Worm (Caenorhabditis elegans) whole organism, mixed stage, embryonic: ENCODE data around the gene T22F3.11.

Experiments used
- M03D4.4 ChIP-seq: sonication (generic microtip); optimal IDR thresholded peaks from 2 replicates; lab custom pipeline; 2017; ENCODE audit warnings: mild to moderate bottlenecking, missing genetic modification characterization, missing compliant biosample characterization
- bed-3 ChIP-seq: fragments of 200-800 bp; sonication (Bioruptor generic); optimal IDR thresholded peaks from 3 replicates; lab custom pipeline; 2018; ENCODE audit warnings: mild to moderate bottlenecking, missing genetic modification characterization, moderate library complexity, missing compliant biosample characterization
- blmp-1 ChIP-seq: fragments of 150-350 bp; optimal IDR thresholded peaks from 2 replicates; lab custom pipeline; 2014; ENCODE audit warnings: missing biosample characterization, missing genetic modification characterization
- ceh-39 ChIP-seq: fragments of 150-350 bp; optimal IDR thresholded peaks from 2 replicates; lab custom pipeline; 2014; ENCODE audit warnings: missing biosample characterization, missing genetic modification characterization
- ceh-83 ChIP-seq: fragments of 200-800 bp; sonication (Bioruptor generic); optimal IDR thresholded peaks from 2 replicates; lab custom pipeline; 2018; ENCODE audit warnings: mild to moderate bottlenecking, missing genetic modification characterization, missing compliant biosample characterization
- ces-1 ChIP-seq: fragments of 150-350 bp; optimal IDR thresholded peaks from 2 replicates; lab custom pipeline; 2014; ENCODE audit warnings: missing biosample characterization, missing genetic modification reagents, missing genetic modification characterization
- cnd-1 ChIP-seq: fragments of 200-800 bp; sonication (Bioruptor generic); optimal IDR thresholded peaks from 2 replicates; lab custom pipeline; 2018; ENCODE audit warnings: mild to moderate bottlenecking, missing genetic modification characterization, missing compliant biosample characterization
- drap-1 ChIP-seq: fragments of 200-800 bp; sonication (Bioruptor generic); optimal IDR thresholded peaks from 3 replicates; lab custom pipeline; 2018; ENCODE audit warnings: mild to moderate bottlenecking, missing genetic modification characterization, missing compliant biosample characterization
- elt-1 ChIP-seq: sonication (generic microtip); optimal IDR thresholded peaks from 2 replicates; lab custom pipeline; 2017; ENCODE audit warnings: missing genetic modification characterization, mild to moderate bottlenecking, missing compliant biosample characterization, antibody characterized with exemption, moderate library complexity, borderline replicate concordance; ENCODE audit not compliant: insufficient read depth
- elt-3 ChIP-seq: fragments of 150-350 bp; optimal IDR thresholded peaks from 2 replicates; lab custom pipeline; 2014; ENCODE audit warnings: missing biosample characterization, missing genetic modification characterization
- flh-1 ChIP-seq: fragments of 200-800 bp; sonication (Bioruptor generic); optimal IDR thresholded peaks from 2 replicates; lab custom pipeline; 2018; ENCODE audit warnings: mild to moderate bottlenecking, missing genetic modification characterization, moderate library complexity, missing compliant biosample characterization
- ham-2 ChIP-seq: fragments of 200-800 bp; sonication (Bioruptor generic); optimal IDR thresholded peaks from 2 replicates; lab custom pipeline; 2018; ENCODE audit warnings: mild to moderate bottlenecking, missing genetic modification characterization, missing compliant biosample characterization
- hlh-1 ChIP-seq: fragments of 150-350 bp; optimal IDR thresholded peaks from 2 replicates; lab custom pipeline; 2014; ENCODE audit warnings: missing biosample characterization, missing genetic modification reagents, missing genetic modification characterization
- lin-13 ChIP-seq: fragments of 150-350 bp; optimal IDR thresholded peaks from 2 replicates; lab custom pipeline; 2014; ENCODE audit warnings: missing biosample characterization, missing genetic modification characterization
- lin-32 ChIP-seq: fragments of 200-800 bp; sonication (Bioruptor generic); optimal IDR thresholded peaks from 2 replicates; lab custom pipeline; 2018; ENCODE audit warnings: mild to moderate bottlenecking, missing genetic modification characterization, missing compliant biosample characterization
- lsy-2 ChIP-seq: fragments of 150-350 bp; optimal IDR thresholded peaks from 2 replicates; lab custom pipeline; 2014; ENCODE audit warnings: missing biosample characterization, missing genetic modification characterization
- mab-5 ChIP-seq: fragments of 150-350 bp; optimal IDR thresholded peaks from 2 replicates; lab custom pipeline; 2014; ENCODE audit warnings: missing biosample characterization, missing genetic modification characterization
- mep-1 ChIP-seq: fragments of 150-350 bp; optimal IDR thresholded peaks from 2 replicates; lab custom pipeline; 2017; ENCODE audit warnings: missing biosample characterization, missing genetic modification reagents, missing genetic modification characterization, inconsistent platforms
- mls-2 ChIP-seq: sonication (generic microtip); optimal IDR thresholded peaks from 2 replicates; lab custom pipeline; 2016; ENCODE audit warnings: mild to moderate bottlenecking, missing genetic modification characterization, moderate library complexity, missing compliant biosample characterization
- nhr-12 ChIP-seq: fragments of 150-350 bp; optimal IDR thresholded peaks from 2 replicates; lab custom pipeline; 2014; ENCODE audit warnings: missing biosample characterization, missing genetic modification characterization
- nhr-2 ChIP-seq: fragments of 150-350 bp; optimal IDR thresholded peaks from 2 replicates; lab custom pipeline; 2014; ENCODE audit warnings: missing biosample characterization, missing genetic modification characterization
- nhr-237 ChIP-seq: fragments of 150-350 bp; optimal IDR thresholded peaks from 2 replicates; lab custom pipeline; 2014; ENCODE audit warnings: missing biosample characterization, missing genetic modification characterization
- nhr-28 ChIP-seq: fragments of 150-350 bp; optimal IDR thresholded peaks from 2 replicates; lab custom pipeline; 2014; ENCODE audit warnings: missing biosample characterization, missing genetic modification characterization
- nhr-76 ChIP-seq: sonication (generic microtip); optimal IDR thresholded peaks from 2 replicates; lab custom pipeline; 2017; ENCODE audit warnings: missing biosample characterization, missing genetic modification characterization
- pha-4 ChIP-seq: fragments of 150-350 bp; optimal IDR thresholded peaks from 2 replicates; lab custom pipeline; 2018; ENCODE audit warnings: missing biosample characterization, missing genetic modification reagents, missing genetic modification characterization
- sem-2 ChIP-seq: fragments of 200-800 bp; sonication (Bioruptor generic); optimal IDR thresholded peaks from 2 replicates; lab custom pipeline; 2018; ENCODE audit warnings: mild to moderate bottlenecking, missing genetic modification characterization, missing compliant biosample characterization
- snpc-4 ChIP-seq: fragments of 150-350 bp; optimal IDR thresholded peaks from 2 replicates; lab custom pipeline; 2014; ENCODE audit warnings: missing biosample characterization, missing genetic modification characterization
- sptf-1 ChIP-seq: sonication (generic microtip); optimal IDR thresholded peaks from 2 replicates; lab custom pipeline; 2017; ENCODE audit warnings: mild to moderate bottlenecking, missing genetic modification characterization, moderate library complexity, missing compliant biosample characterization
- tbx-8 ChIP-seq: fragments of 200-800 bp; sonication (Bioruptor generic); optimal IDR thresholded peaks from 2 replicates; lab custom pipeline; 2018; ENCODE audit warnings: mild to moderate bottlenecking, missing genetic modification characterization, moderate library complexity, missing compliant biosample characterization
- unc-120 ChIP-seq: sonication (generic microtip); optimal IDR thresholded peaks from 2 replicates; lab custom pipeline; 2017; ENCODE audit warnings: missing genetic modification characterization, missing compliant biosample characterization; ENCODE audit not compliant: poor library complexity, severe bottlenecking
- unc-62 ChIP-seq: fragments of 150-350 bp; optimal IDR thresholded peaks from 2 replicates; lab custom pipeline; 2014; ENCODE audit warnings: missing biosample characterization, missing genetic modification reagents, missing genetic modification characterization
- zip-8 ChIP-seq: fragments of 150-350 bp; optimal IDR thresholded peaks from 2 replicates; lab custom pipeline; 2014; ENCODE audit warnings: missing biosample characterization, missing genetic modification characterization
- ztf-11 ChIP-seq: fragments of 150-350 bp; optimal IDR thresholded peaks from 2 replicates; lab custom pipeline; 2014; ENCODE audit warnings: missing biosample characterization, missing genetic modification characterization

T22F3.11 gene

DNA sequence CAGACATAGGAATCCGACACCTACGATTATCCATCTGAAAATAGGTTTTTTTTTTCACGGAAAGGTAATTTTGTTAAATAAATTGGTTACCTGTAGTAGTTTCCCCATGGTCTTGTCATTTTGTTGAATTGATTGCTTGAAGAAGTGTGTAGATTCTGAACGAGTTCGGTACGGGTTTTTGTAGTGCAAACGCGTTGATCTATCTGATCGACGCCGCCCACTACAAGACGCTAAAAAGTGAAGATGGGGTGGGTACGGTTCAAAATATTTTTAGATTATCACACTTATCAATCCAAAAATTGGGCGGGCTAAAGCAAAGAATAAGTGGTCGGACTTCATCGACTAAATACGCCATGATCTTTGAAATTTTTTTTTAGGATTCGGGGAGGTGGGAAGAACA, at the start of gene T22F3.11:
T22F3.11 (minus strand) TSS at position 157 of the 400 bp plus-strand sequence.
- TF ChIP-seq mls-2 (tag; lab: Kevin White, UChicago) (no peak), lin-13 (no peak), lsy-2 (no peak), mep-1 (tag; lab: Kevin White, UChicago) (no peak), ces-1 (GFP tag; lab: Kevin White, UChicago) (no peak), sem-2 (GFP tag; lab: Kevin White, UChicago) (no peak), cnd-1 (tag; lab: Kevin White, UChicago) (no peak), nhr-76 (tag; lab: Kevin White, UChicago) (no peak), nhr-28 (tag; lab: Kevin White, UChicago) (no peak), elt-3 (tag; lab: Kevin White, UChicago) (no peak), zip-8 (tag; lab: Kevin White, UChicago) (no peak), hlh-1 (tag; lab: Kevin White, UChicago) (no peak), ztf-11 (no peak), nhr-2 (tag; lab: Kevin White, UChicago) (no peak), mab-5 (tag; lab: Kevin White, UChicago) (no peak), ceh-83 (GFP tag; lab: Kevin White, UChicago) (no peak)

DNA sequence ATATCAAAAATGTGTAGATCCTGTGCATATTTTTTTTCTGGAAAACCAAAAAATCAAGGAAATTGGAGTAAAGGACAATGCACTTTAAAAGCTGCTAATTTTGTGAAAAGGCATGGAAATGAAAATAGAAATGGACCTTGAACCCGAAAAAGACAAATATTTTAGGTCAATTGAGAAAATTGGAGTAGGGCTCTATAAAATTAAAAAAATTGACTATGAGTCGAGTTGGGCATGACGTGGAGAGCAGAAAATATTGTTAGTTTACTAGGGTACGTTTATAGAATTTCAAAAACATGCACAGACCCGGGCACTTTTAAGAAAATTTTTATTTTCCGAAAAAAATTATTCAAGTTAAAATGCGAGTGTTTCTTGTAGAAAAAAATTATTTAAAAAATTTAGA, 45.1 kb upstream of the T22F3.11 start, which contains the start of gene acr-23:
acr-23 (minus strand) TSS at position 101 of the 400 bp plus-strand sequence.
- TF ChIP-seq sptf-1 (tag; lab: Kevin White, UChicago), result no peak
- TF ChIP-seq elt-1 (tag; lab: Kevin White, UChicago), result no peak
- TF ChIP-seq nhr-76 (tag; lab: Kevin White, UChicago), result no peak
- no peak for TF ChIP-seq tbx-8 (GFP tag; lab: Kevin White, UChicago)
- no peak for TF ChIP-seq ham-2 (GFP tag; lab: Kevin White, UChicago)
- no peak for TF ChIP-seq snpc-4 (tag; lab: Kevin White, UChicago)
- no peak for TF ChIP-seq flh-1 (GFP tag; lab: Kevin White, UChicago)
- TF ChIP-seq ztf-11, result no peak
- TF ChIP-seq pha-4, result no peak
- no peak for TF ChIP-seq mls-2 (tag; lab: Kevin White, UChicago)
- TF ChIP-seq elt-3 (tag; lab: Kevin White, UChicago), result no peak
- no peak for TF ChIP-seq cnd-1 (tag; lab: Kevin White, UChicago)

DNA sequence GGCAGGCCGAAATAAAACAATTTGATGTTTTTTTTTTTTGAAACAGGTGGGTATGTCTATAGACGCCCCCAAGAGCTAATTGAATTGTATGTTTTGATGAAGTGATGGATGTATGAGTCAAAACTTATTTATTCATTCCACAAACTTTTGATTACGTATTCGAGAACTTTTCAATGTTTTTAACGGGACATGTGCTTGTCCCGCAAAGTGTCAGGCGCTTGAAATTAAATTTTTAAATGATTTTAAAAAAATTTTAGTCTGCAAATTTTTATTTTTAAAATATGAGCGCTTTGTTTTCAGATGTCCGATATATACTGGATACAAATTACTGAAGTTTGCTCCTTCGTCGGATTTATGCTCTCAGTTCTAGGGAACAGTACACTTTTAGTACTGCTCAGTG, 35.1 kb upstream of the T22F3.11 start, which contains the start of gene str-114:
str-114 (plus strand) TSS at position 301 of the 400 bp plus-strand sequence.
- TF ChIP-seq drap-1 (GFP tag; lab: Kevin White, UChicago) (no peak), nhr-237 (tag; lab: Kevin White, UChicago) (no peak), pha-4 (no peak), unc-62 (GFP tag; lab: Kevin White, UChicago) (no peak), bed-3 (GFP tag; lab: Kevin White, UChicago) (no peak), snpc-4 (tag; lab: Kevin White, UChicago) (no peak), nhr-2 (tag; lab: Kevin White, UChicago) (no peak), blmp-1 (tag; lab: Kevin White, UChicago) (no peak), lin-32 (GFP tag; lab: Kevin White, UChicago) (no peak), nhr-76 (tag; lab: Kevin White, UChicago) (no peak), mab-5 (tag; lab: Kevin White, UChicago) (no peak), hlh-1 (tag; lab: Kevin White, UChicago) (no peak), lsy-2 (no peak), mep-1 (tag; lab: Kevin White, UChicago) (no peak), cnd-1 (tag; lab: Kevin White, UChicago) (no peak), ces-1 (GFP tag; lab: Kevin White, UChicago) (no peak), zip-8 (tag; lab: Kevin White, UChicago) (no peak), sptf-1 (tag; lab: Kevin White, UChicago) (no peak), flh-1 (GFP tag; lab: Kevin White, UChicago) (no peak), ham-2 (GFP tag; lab: Kevin White, UChicago) (no peak)

DNA sequence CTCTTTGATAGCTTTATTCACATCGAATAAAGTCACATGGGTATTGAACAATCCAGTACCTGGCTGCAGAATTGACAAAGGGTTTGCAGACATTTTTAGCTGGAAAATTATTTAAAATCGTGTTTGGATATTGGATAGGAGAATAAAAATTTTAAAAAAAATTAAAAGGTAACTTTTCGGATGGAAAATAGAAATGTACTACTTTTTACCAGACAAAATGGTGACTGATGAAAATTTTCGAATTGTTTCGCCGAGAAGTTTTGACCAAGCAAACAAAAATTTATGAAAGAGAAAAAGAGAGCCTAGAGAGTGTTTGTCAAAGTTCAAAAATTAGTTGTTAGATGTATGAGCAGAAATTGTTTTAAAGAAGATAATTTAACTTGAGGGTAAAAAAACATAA, 33.5 kb upstream of the T22F3.11 start, which contains the start of gene F59B1.10:
F59B1.10 (minus strand) TSS at position 101 of the 400 bp plus-strand sequence.
- no peak for TF ChIP-seq ham-2 (GFP tag; lab: Kevin White, UChicago)
- TF ChIP-seq tbx-8 (GFP tag; lab: Kevin White, UChicago), result no peak
- TF ChIP-seq hlh-1 (tag; lab: Kevin White, UChicago), result no peak
- no peak for TF ChIP-seq M03D4.4 (tag; lab: Kevin White, UChicago)
- TF ChIP-seq elt-1 (tag; lab: Kevin White, UChicago), result no peak
- TF ChIP-seq unc-120 (tag; lab: Kevin White, UChicago), result no peak
- TF ChIP-seq nhr-12 (tag; lab: Kevin White, UChicago), result no peak
- no peak for TF ChIP-seq ceh-39 (tag; lab: Kevin White, UChicago)
- no peak for TF ChIP-seq blmp-1 (tag; lab: Kevin White, UChicago)
- no peak for TF ChIP-seq nhr-28 (tag; lab: Kevin White, UChicago)
- TF ChIP-seq lin-13, result no peak
- no peak for TF ChIP-seq drap-1 (GFP tag; lab: Kevin White, UChicago)
